Worm (Caenorhabditis elegans) whole organism, late embryonic: Measurements from ENCODE around the gene fbxa-37.

ENCODE experiments used
- elt-2 ChIP-seq: sonication (generic microtip); optimal IDR thresholded peaks from 2 replicates; lab custom pipeline; 2016; ENCODE audit warnings: missing genetic modification reagents, missing genetic modification characterization, missing compliant biosample characterization
- nfya-1 ChIP-seq: sonication (generic microtip); optimal IDR thresholded peaks from 2 replicates; lab custom pipeline; 2017; ENCODE audit warnings: missing genetic modification characterization, mild to moderate bottlenecking, missing compliant biosample characterization, antibody characterized with exemption, moderate library complexity

DNA sequence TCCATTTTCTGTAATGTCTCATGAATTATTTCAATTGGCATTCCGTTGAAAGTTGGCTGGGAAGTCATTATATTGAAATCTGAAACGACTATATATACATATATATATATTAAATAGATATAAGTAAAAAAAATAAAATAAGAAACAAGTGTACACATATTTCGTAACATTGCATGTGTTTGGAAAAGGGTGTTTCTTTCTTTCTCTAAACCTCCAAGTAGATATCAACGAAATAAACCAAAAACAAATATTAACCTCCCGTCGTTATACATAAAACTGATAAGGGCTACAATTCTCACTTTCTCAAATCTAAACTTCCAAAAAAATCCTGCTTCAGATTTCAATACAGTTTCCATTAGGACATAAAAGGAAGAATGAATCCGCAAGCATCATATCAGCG, 23.4 kb downstream of the fbxa-37 start, which contains the start of gene fbxa-79:
- TF ChIP-seq elt-2 (peak; percentile 9), nfya-1 (tag; lab: Kevin White, UChicago) (no peak)
